Fruit fly (Drosophila melanogaster) whole organism: ENCODE measurements around the gene yata.

ENCODE experiments used
- CG8478 ChIP-seq: fragments of >200 bp; optimal IDR thresholded peaks from 2 replicates; lab custom pipeline; 2018; ENCODE audit warnings: inconsistent platforms
- Dll ChIP-seq: fragments of >200 bp; optimal IDR thresholded peaks from 2 replicates; lab custom pipeline; 2017
- EcR ChIP-seq, 2 experiments: fragments of >200 bp; optimal IDR thresholded peaks; 2 replicates each; lab custom pipeline; 2017; ENCODE audit warnings: missing biosample characterization in 2 of 2, missing genetic modification characterization in 2 of 2, missing genetic modification reagents in 2 of 2
- psq ChIP-seq: fragments of >200 bp; optimal IDR thresholded peaks from 2 replicates; lab custom pipeline; 2017
- usp ChIP-seq: fragments of >200 bp; optimal IDR thresholded peaks from 2 replicates; lab custom pipeline; 2017; ENCODE audit warnings: missing biosample characterization, missing genetic modification characterization, mixed read lengths

DNA sequence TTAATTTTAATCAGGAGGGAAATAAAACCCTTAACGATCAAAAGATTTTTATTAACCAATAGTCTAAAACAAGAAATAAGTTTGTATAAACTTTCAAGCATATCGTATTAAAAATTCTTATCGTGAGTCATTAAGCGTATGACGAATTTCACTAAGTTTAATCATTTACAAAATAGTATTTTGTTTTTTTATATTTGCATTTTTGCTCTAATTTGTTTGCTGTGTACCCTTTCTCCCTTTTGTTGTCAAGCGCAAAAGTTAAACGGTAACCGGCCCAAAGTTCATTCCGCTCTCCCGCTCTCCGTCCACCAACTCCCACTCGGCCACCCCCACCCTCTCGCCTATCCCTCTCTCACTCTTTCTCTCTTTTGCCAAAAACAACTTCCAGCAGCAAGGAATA is 14.8 kb downstream of the yata start:
- no peak for TF ChIP-seq Dll (lab: Kevin White, UChicago)
- peak in 1 of 2 experiments; percentile 32 for TF ChIP-seq EcR (GFP tag; optimal IDR thresholded peaks at IDR 0.05; lab: Kevin White, UChicago)
- TF ChIP-seq usp (GFP tag; lab: Kevin White, UChicago) = no peak
- no peak for TF ChIP-seq CG8478 (lab: Kevin White, UChicago)
- TF ChIP-seq psq = no peak
